Fruit fly (Drosophila melanogaster): Measurements from ENCODE around the gene CG15696.

DNA sequence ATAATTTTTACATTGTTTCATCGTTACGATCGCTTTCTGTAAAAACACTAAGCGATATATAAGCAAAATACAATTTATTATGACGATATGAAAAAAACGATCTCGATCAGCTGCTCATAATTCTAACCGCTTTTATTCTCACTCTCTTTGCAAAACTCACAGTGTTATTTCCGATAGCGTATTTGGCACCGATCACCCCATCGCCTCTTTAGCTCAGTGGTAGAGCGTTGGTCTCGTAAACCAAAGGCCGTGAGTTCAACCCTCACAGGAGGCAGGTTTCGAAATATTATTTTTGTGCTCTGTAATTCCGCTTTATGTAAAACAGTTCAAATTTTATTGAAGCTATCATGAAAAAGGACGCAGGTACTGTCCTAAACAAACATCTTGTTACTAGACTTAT is 44.1 kb downstream of the CG15696 start:
- no peak for TF ChIP-seq CG8301 (tag; optimal IDR thresholded peaks at IDR 0.05)
- no peak for TF ChIP-seq CG8159 (tag; optimal IDR thresholded peaks at IDR 0.05)
- TF ChIP-seq CG17806 (tag; optimal IDR thresholded peaks at IDR 0.05): no peak
- no peak for TF ChIP-seq CG34367 (tag; optimal IDR thresholded peaks at IDR 0.05)
- TF ChIP-seq gl (tag; optimal IDR thresholded peaks at IDR 0.05): no peak
- TF ChIP-seq Snoo (tag; optimal IDR thresholded peaks at IDR 0.05): no peak
- no peak for TF ChIP-seq EcR (GFP tag; optimal IDR thresholded peaks at IDR 0.05)
- no peak for TF ChIP-seq CG12605 (GFP tag; IDR thresholded peaks at IDR 0.05)
- TF ChIP-seq D1 (tag; optimal IDR thresholded peaks at IDR 0.05): no peak
- TF ChIP-seq CG15710 (tag; optimal IDR thresholded peaks at IDR 0.05): no peak
- TF ChIP-seq CG10348 (GFP tag; IDR thresholded peaks at IDR 0.05): no peak
- no peak for TF ChIP-seq CG13204 (GFP tag; optimal IDR thresholded peaks at IDR 0.05)
- no peak for TF ChIP-seq CG32121 (GFP tag; IDR thresholded peaks at IDR 0.05)
- TF ChIP-seq Pif1A (GFP tag; optimal IDR thresholded peaks at IDR 0.05): no peak

All from whole organism, pupa.